Worm (Caenorhabditis elegans): ENCODE data around the gene ltd-1.

ltd-1 gene

DNA sequence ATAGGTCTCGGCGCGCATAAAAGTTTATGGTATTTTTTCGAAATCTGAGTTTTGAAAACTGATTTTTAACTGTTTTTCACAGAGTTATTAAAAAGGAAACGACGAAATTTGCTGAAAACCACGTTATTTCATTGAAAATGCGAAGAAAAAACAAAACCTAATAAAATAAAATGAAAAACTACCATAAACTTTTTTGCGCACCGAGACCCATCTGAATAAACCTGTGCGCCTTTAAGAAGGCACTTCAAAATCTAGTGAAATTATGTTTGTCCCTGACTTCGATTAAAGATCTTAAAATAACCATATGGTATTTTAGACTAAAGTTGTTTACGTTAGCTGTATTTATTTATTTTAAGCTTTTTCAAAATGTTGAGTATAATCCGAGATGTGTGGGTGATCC is 35.2 kb upstream of the ltd-1 start:
- TF ChIP-seq mep-1 (tag; optimal IDR thresholded peaks at IDR 0.05) (no peak), sem-2 (GFP tag; optimal IDR thresholded peaks at IDR 0.05) (no peak), lin-13 (tag; optimal IDR thresholded peaks at IDR 0.05) (no peak), mls-2 (tag; optimal IDR thresholded peaks at IDR 0.05) (no peak), drap-1 (GFP tag; optimal IDR thresholded peaks at IDR 0.05) (no peak), cnd-1 (tag; optimal IDR thresholded peaks at IDR 0.05) (no peak), unc-39 (tag; optimal IDR thresholded peaks at IDR 0.05) (no peak), pha-4 (tag; optimal IDR thresholded peaks at IDR 0.05) (no peak), ceh-83 (GFP tag; optimal IDR thresholded peaks at IDR 0.05) (no peak), sptf-1 (tag; optimal IDR thresholded peaks at IDR 0.05) (no peak)

DNA sequence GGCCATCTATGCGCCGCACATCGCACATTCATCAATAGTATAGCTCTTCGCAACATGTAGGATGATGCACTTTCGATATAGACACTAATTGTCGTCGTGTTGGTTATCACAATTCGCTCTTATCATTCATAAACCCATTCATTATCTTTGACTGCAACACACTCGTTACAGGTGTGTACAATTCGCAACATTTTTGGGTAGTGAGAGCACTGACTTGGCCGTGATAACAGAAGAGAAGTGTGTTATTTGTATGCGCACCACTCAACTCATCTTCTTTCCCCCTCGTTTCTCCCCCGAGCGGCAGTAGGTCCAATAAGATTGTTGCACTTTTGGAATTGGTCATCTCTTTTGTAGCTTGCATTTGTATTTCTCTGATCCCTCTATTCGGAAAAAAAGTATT is 34.7 kb upstream of the ltd-1 start:
- TF ChIP-seq nhr-2 (tag; optimal IDR thresholded peaks at IDR 0.05) (peak; percentile 67), lin-32 (GFP tag; optimal IDR thresholded peaks at IDR 0.05) (no peak)

DNA sequence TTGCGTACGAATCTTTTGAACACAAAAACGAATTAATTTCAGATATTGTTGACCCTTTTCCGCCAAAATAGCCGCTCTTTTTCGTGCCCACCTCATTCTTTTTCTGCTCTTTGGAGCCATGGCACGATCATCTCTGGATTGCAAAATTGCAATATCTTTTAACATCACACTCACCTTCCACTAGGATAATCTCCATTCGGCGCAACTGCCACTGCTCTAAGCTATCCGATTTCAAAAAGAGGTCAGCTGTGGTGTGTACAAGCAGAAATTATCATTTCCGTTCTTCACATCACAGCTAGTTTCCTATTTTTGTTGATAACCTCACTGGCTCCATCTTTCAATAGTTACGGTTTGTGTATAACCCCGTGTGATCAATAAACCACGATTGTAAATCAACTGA is 34.1 kb upstream of the ltd-1 start:
- TF ChIP-seq nhr-28 (tag; optimal IDR thresholded peaks at IDR 0.05): no peak
- TF ChIP-seq bed-3 (GFP tag; optimal IDR thresholded peaks at IDR 0.05): no peak
- no peak for TF ChIP-seq ztf-11 (tag; optimal IDR thresholded peaks at IDR 0.05)
- TF ChIP-seq nhr-237 (tag; optimal IDR thresholded peaks at IDR 0.05): no peak
- TF ChIP-seq mab-5 (tag; optimal IDR thresholded peaks at IDR 0.05): no peak
- no peak for TF ChIP-seq tbx-8 (GFP tag; optimal IDR thresholded peaks at IDR 0.05)
- TF ChIP-seq sem-2 (GFP tag; optimal IDR thresholded peaks at IDR 0.05): no peak
- TF ChIP-seq hlh-1 (tag; optimal IDR thresholded peaks at IDR 0.05): peak; percentile 90
- TF ChIP-seq unc-120 (tag; optimal IDR thresholded peaks at IDR 0.05; ENCODE audit: poor library complexity, severe bottlenecking): peak; percentile 22
- TF ChIP-seq mls-2 (tag; optimal IDR thresholded peaks at IDR 0.05): no peak

DNA sequence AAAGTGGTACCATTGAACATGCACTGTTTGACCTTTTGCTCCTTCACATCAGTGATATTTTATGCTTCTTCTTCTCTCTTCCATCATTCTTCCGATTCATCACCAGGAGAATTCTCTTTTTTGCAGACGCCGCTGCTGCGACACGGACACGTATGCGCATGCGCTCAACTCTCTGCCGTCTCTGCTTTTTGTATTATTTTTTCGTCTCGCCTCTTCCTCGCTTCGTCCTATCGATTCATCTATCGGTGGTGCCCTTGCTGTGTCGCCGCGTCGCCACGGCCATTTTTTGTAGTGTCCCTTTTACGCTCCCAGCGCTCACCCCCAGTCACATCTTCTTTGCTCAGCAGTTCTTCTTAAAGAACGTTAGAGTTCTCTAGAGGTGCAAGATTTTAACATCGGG is 33.6 kb upstream of the ltd-1 start:
- no peak for TF ChIP-seq elt-3 (tag; optimal IDR thresholded peaks at IDR 0.05)
- no peak for TF ChIP-seq ceh-83 (GFP tag; optimal IDR thresholded peaks at IDR 0.05)
- TF ChIP-seq mep-1 (tag; optimal IDR thresholded peaks at IDR 0.05): no peak
- TF ChIP-seq drap-1 (GFP tag; optimal IDR thresholded peaks at IDR 0.05): no peak
- TF ChIP-seq mab-5 (tag; optimal IDR thresholded peaks at IDR 0.05): no peak
- no peak for TF ChIP-seq ztf-11 (tag; optimal IDR thresholded peaks at IDR 0.05)
- no peak for TF ChIP-seq cnd-1 (tag; optimal IDR thresholded peaks at IDR 0.05)
- no peak for TF ChIP-seq elt-1 (tag; optimal IDR thresholded peaks at IDR 0.05; ENCODE audit: borderline replicate concordance, insufficient read depth)
- TF ChIP-seq nhr-12 (tag; optimal IDR thresholded peaks at IDR 0.05): no peak
- no peak for TF ChIP-seq mls-2 (tag; optimal IDR thresholded peaks at IDR 0.05)

DNA sequence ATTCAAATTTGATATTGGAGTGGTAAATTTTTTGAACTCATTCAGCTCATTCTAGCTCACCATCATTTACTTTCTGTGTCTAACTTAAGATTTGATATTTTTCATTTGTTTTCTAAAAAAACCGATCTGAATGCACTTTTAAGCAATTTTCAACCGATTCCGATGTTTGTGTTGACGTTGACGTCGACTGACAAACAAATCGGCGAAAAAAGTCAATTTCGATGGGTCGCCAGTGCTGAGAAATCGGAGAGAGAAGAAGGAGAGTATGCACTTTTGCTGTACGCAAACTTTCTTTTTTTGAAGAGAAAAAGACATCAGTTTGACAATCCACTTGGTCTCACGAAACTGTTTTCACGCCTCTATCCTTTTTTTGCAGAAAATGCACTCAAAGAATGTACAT is 32.9 kb upstream of the ltd-1 start:
- TF ChIP-seq nhr-76 (tag; optimal IDR thresholded peaks at IDR 0.05): no peak
- no peak for TF ChIP-seq ham-2 (GFP tag; optimal IDR thresholded peaks at IDR 0.05)

DNA sequence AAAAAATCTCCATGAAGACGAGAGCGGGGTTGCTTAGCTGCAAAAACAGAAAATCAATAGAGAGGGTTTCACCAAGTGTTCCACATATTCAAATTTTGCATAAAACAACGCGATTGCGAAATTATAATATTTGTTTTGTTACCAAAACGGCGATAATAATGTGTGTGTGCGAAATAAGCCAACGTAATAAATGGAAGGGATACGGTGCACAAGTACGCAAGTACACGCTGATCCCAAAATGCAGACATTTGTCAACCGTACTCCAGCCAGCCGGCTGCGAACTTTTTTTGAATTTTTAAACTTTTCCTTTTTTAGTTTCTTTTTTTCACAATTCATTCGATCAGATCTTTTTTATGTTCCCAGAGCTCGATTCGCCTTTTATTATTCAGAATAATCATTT is 32.3 kb upstream of the ltd-1 start, which contains the start of gene ire-1:
Gene ire-1, minus strand, starts transcription at position 44 of the 400 bp plus-strand sequence.
- no peak for TF ChIP-seq ceh-83 (GFP tag; optimal IDR thresholded peaks at IDR 0.05)
- no peak for TF ChIP-seq flh-1 (GFP tag; optimal IDR thresholded peaks at IDR 0.05)
- TF ChIP-seq nhr-12 (tag; optimal IDR thresholded peaks at IDR 0.05): no peak
- no peak for TF ChIP-seq ceh-39 (tag; optimal IDR thresholded peaks at IDR 0.05)
- TF ChIP-seq lsy-2 (tag; optimal IDR thresholded peaks at IDR 0.05): peak; percentile 99
- peak; percentile 62 for TF ChIP-seq mep-1 (tag; optimal IDR thresholded peaks at IDR 0.05)
- TF ChIP-seq nhr-28 (tag; optimal IDR thresholded peaks at IDR 0.05): no peak
- TF ChIP-seq hlh-1 (tag; optimal IDR thresholded peaks at IDR 0.05): peak; percentile 10
- TF ChIP-seq zip-8 (tag; optimal IDR thresholded peaks at IDR 0.05): no peak
- TF ChIP-seq unc-120 (tag; optimal IDR thresholded peaks at IDR 0.05; ENCODE audit: poor library complexity, severe bottlenecking): peak; percentile 3
- TF ChIP-seq drap-1 (GFP tag; optimal IDR thresholded peaks at IDR 0.05): no peak
- peak; percentile 67 for TF ChIP-seq pha-4 (tag; optimal IDR thresholded peaks at IDR 0.05)
- no peak for TF ChIP-seq sptf-1 (tag; optimal IDR thresholded peaks at IDR 0.05)
- TF ChIP-seq tbx-8 (GFP tag; optimal IDR thresholded peaks at IDR 0.05): no peak
- no peak for TF ChIP-seq unc-62 (GFP tag; optimal IDR thresholded peaks at IDR 0.05)
- no peak for TF ChIP-seq ham-2 (GFP tag; optimal IDR thresholded peaks at IDR 0.05)
- no peak for TF ChIP-seq nhr-76 (tag; optimal IDR thresholded peaks at IDR 0.05)
- peak; percentile 47 for TF ChIP-seq nhr-237 (tag; optimal IDR thresholded peaks at IDR 0.05)
- TF ChIP-seq bed-3 (GFP tag; optimal IDR thresholded peaks at IDR 0.05): no peak
- TF ChIP-seq lin-13 (tag; optimal IDR thresholded peaks at IDR 0.05): peak; percentile 7
